Worm (Caenorhabditis elegans) whole organism, midembryonic: ENCODE data around the gene ztf-18.

Experiments
- T22C8.4 ChIP-seq: fragments of 200-800 bp; sonication (Bioruptor generic); IDR thresholded peaks from 2 replicates; pipeline ENCODE4 v1.3.6; 2022; ENCODE audit warnings: missing genetic modification characterization, missing compliant biosample characterization
- cog-1 ChIP-seq: sonication (generic microtip); optimal IDR thresholded peaks from 2 replicates; lab custom pipeline; 2016; ENCODE audit warnings: missing genetic modification characterization, missing compliant biosample characterization
- flt-1 ChIP-seq: fragments of 200-800 bp; sonication (Bioruptor generic); IDR thresholded peaks from 2 replicates; pipeline ENCODE4 v1.3.6; 2022; ENCODE audit warnings: missing genetic modification characterization, missing compliant biosample characterization
- klf-2 ChIP-seq: fragments of 200-800 bp; sonication (Bioruptor generic); conservative IDR thresholded peaks from 2 replicates; pipeline ENCODE4 v1.3.6; 2022; ENCODE audit warnings: missing genetic modification reagents, missing genetic modification characterization, missing compliant biosample characterization
- med-1 ChIP-seq: sonication (generic microtip); optimal IDR thresholded peaks from 2 replicates; lab custom pipeline; 2017; ENCODE audit warnings: missing genetic modification characterization, mild to moderate bottlenecking, missing compliant biosample characterization, antibody characterized with exemption, missing genetic modification reagents; ENCODE audit not compliant: insufficient read depth
- ref-1 ChIP-seq: fragments of 200-800 bp; sonication (Bioruptor generic); conservative IDR thresholded peaks from 2 replicates; pipeline ENCODE4 v1.3.6; 2022; ENCODE audit warnings: missing genetic modification reagents, missing genetic modification characterization, missing compliant biosample characterization
- tab-1 ChIP-seq: fragments of 200-800 bp; sonication (Bioruptor generic); IDR thresholded peaks from 2 replicates; pipeline ENCODE4 v1.3.6; 2022; ENCODE audit warnings: missing genetic modification characterization, missing compliant biosample characterization
- ztf-23 ChIP-seq: fragments of 200-800 bp; sonication (Bioruptor generic); IDR thresholded peaks from 2 replicates; pipeline ENCODE4 v1.3.6; 2022; ENCODE audit warnings: missing genetic modification reagents, missing genetic modification characterization, missing compliant biosample characterization
- ztf-29 ChIP-seq: fragments of 200-800 bp; sonication (Bioruptor generic); IDR thresholded peaks from 2 replicates; pipeline ENCODE4 v1.3.6; 2022; ENCODE audit warnings: missing genetic modification reagents, missing genetic modification characterization, missing compliant biosample characterization

ztf-18 gene

ce11 chrIII:887874-888299 is 7.6 kb downstream of the ztf-18 start:
- TF ChIP-seq T22C8.4 (GFP tag; lab: Robert Waterston, UW): peak; percentile 90
- no peak for TF ChIP-seq ztf-23
- TF ChIP-seq klf-2 (GFP tag; lab: Robert Waterston, UW): no peak
- 0 out of 2 replicates have a peak, but pooled peaks have one; percentile 34 for TF ChIP-seq flt-1
- peak; percentile 75 for TF ChIP-seq cog-1

ce11 chrIII:886726-887125 is 8.8 kb downstream of the ztf-18 start, which contains the start of gene zer-1:
zer-1 (minus strand) TSS chrIII:886793.
- TF ChIP-seq tab-1 (no peak), ztf-23 (no peak), T22C8.4 (GFP tag; lab: Robert Waterston, UW) (no peak), med-1 (GFP tag; lab: Kevin White, UChicago) (no peak), ref-1 (GFP tag; lab: Robert Waterston, UW) (no peak)

ce11 chrIII:883595-883994 is 11.9 kb downstream of the ztf-18 start:
- TF ChIP-seq ztf-29 (GFP tag; lab: Robert Waterston, UW) (no peak), cog-1 (no peak), tab-1 (no peak), flt-1 (no peak), ref-1 (GFP tag; lab: Robert Waterston, UW) (no peak), T22C8.4 (GFP tag; lab: Robert Waterston, UW) (no peak), klf-2 (GFP tag; lab: Robert Waterston, UW) (no peak), ztf-23 (no peak)

- TF ChIP-seq klf-2 (GFP tag; lab: Robert Waterston, UW) (no peak), T22C8.4 (GFP tag; lab: Robert Waterston, UW) (no peak), flt-1 (no peak), med-1 (GFP tag; lab: Kevin White, UChicago) (no peak)
Observed at ce11 chrIII:881460-881859, 14.1 kb downstream of the ztf-18 start.

ce11 chrIII:880840-881239 is 14.7 kb downstream of the ztf-18 start:
- TF ChIP-seq flt-1: no peak
- no peak for TF ChIP-seq ztf-23
- no peak for TF ChIP-seq klf-2 (GFP tag; lab: Robert Waterston, UW)
- TF ChIP-seq T22C8.4 (GFP tag; lab: Robert Waterston, UW): no peak
- TF ChIP-seq ref-1 (GFP tag; lab: Robert Waterston, UW): no peak
- TF ChIP-seq ztf-29 (GFP tag; lab: Robert Waterston, UW): no peak
- no peak for TF ChIP-seq cog-1
- TF ChIP-seq med-1 (GFP tag; lab: Kevin White, UChicago): no peak
- no peak for TF ChIP-seq tab-1

- TF ChIP-seq ref-1 (GFP tag; lab: Robert Waterston, UW): no peak
- TF ChIP-seq ztf-23: no peak
- no peak for TF ChIP-seq ztf-29 (GFP tag; lab: Robert Waterston, UW)
- TF ChIP-seq cog-1: no peak
- no peak for TF ChIP-seq T22C8.4 (GFP tag; lab: Robert Waterston, UW)
- TF ChIP-seq med-1 (GFP tag; lab: Kevin White, UChicago): no peak
- TF ChIP-seq tab-1: no peak
- TF ChIP-seq klf-2 (GFP tag; lab: Robert Waterston, UW): no peak
- TF ChIP-seq flt-1: no peak
Observed at ce11 chrIII:879634-880033, 15.9 kb downstream of the ztf-18 start, which contains the start of the genes T24C4.5 and ucr-2.3. T24C4.5 (minus strand) TSS chrIII:879734. ucr-2.3 (plus strand) TSS chrIII:879860.

- TF ChIP-seq ref-1 (GFP tag; lab: Robert Waterston, UW) (no peak), ztf-29 (GFP tag; lab: Robert Waterston, UW) (no peak), ztf-23 (no peak), T22C8.4 (GFP tag; lab: Robert Waterston, UW) (no peak), cog-1 (no peak), flt-1 (no peak), med-1 (GFP tag; lab: Kevin White, UChicago) (no peak), klf-2 (GFP tag; lab: Robert Waterston, UW) (no peak), tab-1 (no peak)
Observed at ce11 chrIII:873432-873831, 22.1 kb downstream of the ztf-18 start, which contains the start of gene clc-19. clc-19 (minus strand) TSS chrIII:873566.

ce11 chrIII:872373-872772 is 23.1 kb downstream of the ztf-18 start, which contains the start of the genes T24C4.3 and clc-20:
T24C4.3 (minus strand) TSS chrIII:872473.
clc-20 (plus strand) TSS chrIII:872583.
- TF ChIP-seq med-1 (GFP tag; lab: Kevin White, UChicago): no peak

- TF ChIP-seq med-1 (GFP tag; lab: Kevin White, UChicago) (no peak), klf-2 (GFP tag; lab: Robert Waterston, UW) (no peak), tab-1 (no peak), T22C8.4 (GFP tag; lab: Robert Waterston, UW) (no peak), ztf-29 (GFP tag; lab: Robert Waterston, UW) (no peak), cog-1 (no peak), ztf-23 (no peak), ref-1 (GFP tag; lab: Robert Waterston, UW) (no peak), flt-1 (no peak)
Observed at ce11 chrIII:870555-870954, 25.0 kb downstream of the ztf-18 start.

- TF ChIP-seq ref-1 (GFP tag; lab: Robert Waterston, UW) (no peak), T22C8.4 (GFP tag; lab: Robert Waterston, UW) (0 out of 2 replicates have a peak, but pooled peaks have one; percentile 19), flt-1 (no peak), cog-1 (no peak)
Observed at ce11 chrIII:869869-870268, 25.6 kb downstream of the ztf-18 start, which contains the start of gene T24C4.2. T24C4.2 (minus strand) TSS chrIII:869969.

ce11 chrIII:868866-869265 is 26.6 kb downstream of the ztf-18 start:
- TF ChIP-seq med-1 (GFP tag; lab: Kevin White, UChicago): no peak
- no peak for TF ChIP-seq cog-1
- no peak for TF ChIP-seq tab-1
- no peak for TF ChIP-seq T22C8.4 (GFP tag; lab: Robert Waterston, UW)
- no peak for TF ChIP-seq flt-1
- TF ChIP-seq klf-2 (GFP tag; lab: Robert Waterston, UW): no peak
- TF ChIP-seq ztf-23: no peak
- TF ChIP-seq ztf-29 (GFP tag; lab: Robert Waterston, UW): no peak
- TF ChIP-seq ref-1 (GFP tag; lab: Robert Waterston, UW): no peak
